Fruit fly (Drosophila melanogaster) whole organism, prepupa: Measurements from ENCODE around the gene sac.

ENCODE experiments used
- Blimp-1 ChIP-seq: fragments of 200-800 bp; sonication (Bioruptor generic); optimal IDR thresholded peaks from 3 replicates; lab custom pipeline; 2017; ENCODE audit warnings: missing biosample characterization, missing genetic modification characterization, mild to moderate bottlenecking, moderate library complexity, missing genetic modification reagents
- CG11294 ChIP-seq: fragments of 200-800 bp; sonication (Bioruptor generic); IDR thresholded peaks from 2 replicates; pipeline ENCODE4 v1.3.6; 2022; ENCODE audit warnings: missing biosample characterization, missing genetic modification characterization
- CG11902 ChIP-seq: fragments of 200-800 bp; sonication (Bioruptor generic); optimal IDR thresholded peaks from 3 replicates; lab custom pipeline; 2016; ENCODE audit warnings: missing biosample characterization, missing genetic modification characterization
- CG15336 ChIP-seq: fragments of 200-800 bp; sonication (Bioruptor generic); IDR thresholded peaks from 2 replicates; pipeline ENCODE4 v1.3.6; 2022; ENCODE audit warnings: missing biosample characterization, missing genetic modification characterization
- CG34406 ChIP-seq: fragments of 200-800 bp; sonication (Bioruptor generic); optimal IDR thresholded peaks from 3 replicates; lab custom pipeline; 2016; ENCODE audit warnings: missing biosample characterization, missing genetic modification characterization
- CG3919 ChIP-seq: fragments of 200-800 bp; sonication (Bioruptor generic); optimal IDR thresholded peaks from 3 replicates; lab custom pipeline; 2016; ENCODE audit warnings: missing biosample characterization, missing genetic modification characterization
- CG6163 ChIP-seq: fragments of 200-800 bp; sonication (Bioruptor generic); IDR thresholded peaks from 3 replicates; pipeline ENCODE4 v1.3.6; 2022; ENCODE audit warnings: missing biosample characterization, missing genetic modification characterization
- CG6808 ChIP-seq: fragments of 200-800 bp; sonication (Bioruptor generic); optimal IDR thresholded peaks from 3 replicates; lab custom pipeline; 2017; ENCODE audit warnings: missing biosample characterization, missing genetic modification characterization, mild to moderate bottlenecking, moderate library complexity, missing genetic modification reagents
- CG6854 ChIP-seq: fragments of 200-800 bp; sonication (Bioruptor generic); optimal IDR thresholded peaks from 2 replicates; lab custom pipeline; 2017; ENCODE audit warnings: missing biosample characterization, mild to moderate bottlenecking, missing genetic modification characterization
- CG8319 ChIP-seq: fragments of 200-800 bp; sonication (Bioruptor generic); optimal IDR thresholded peaks from 3 replicates; lab custom pipeline; 2016; ENCODE audit warnings: missing biosample characterization, missing genetic modification characterization
- Eip75B ChIP-seq: fragments of 200-800 bp; sonication (Bioruptor generic); optimal IDR thresholded peaks from 3 replicates; lab custom pipeline; 2016; ENCODE audit warnings: missing biosample characterization, missing genetic modification characterization
- Eip78C ChIP-seq: fragments of 200-800 bp; sonication (Bioruptor generic); peaks from one replicate; lab custom pipeline; 2016; ENCODE audit warnings: missing biosample characterization, missing genetic modification characterization
- Ets21C ChIP-seq: fragments of 200-800 bp; sonication (Bioruptor generic); optimal IDR thresholded peaks from 3 replicates; lab custom pipeline; 2016; ENCODE audit warnings: missing biosample characterization, missing genetic modification characterization
- Hr38 ChIP-seq: sonication (Bioruptor generic); optimal IDR thresholded peaks from 2 replicates; lab custom pipeline; 2016; ENCODE audit warnings: missing biosample characterization, missing genetic modification characterization
- Hr39 ChIP-seq: fragments of 200-800 bp; sonication (Bioruptor generic); optimal IDR thresholded peaks from 2 replicates; lab custom pipeline; 2016; ENCODE audit warnings: missing biosample characterization, missing genetic modification characterization
- Hr4 ChIP-seq: fragments of 200-800 bp; sonication (Bioruptor generic); optimal IDR thresholded peaks from 3 replicates; lab custom pipeline; 2016; ENCODE audit warnings: missing biosample characterization, missing genetic modification characterization
- Lpt ChIP-seq: fragments of 200-800 bp; sonication (Bioruptor generic); optimal IDR thresholded peaks from 3 replicates; lab custom pipeline; 2016; ENCODE audit warnings: missing biosample characterization, missing genetic modification characterization
- Met ChIP-seq: fragments of 200-800 bp; sonication (Bioruptor generic); optimal IDR thresholded peaks from 3 replicates; lab custom pipeline; 2016; ENCODE audit warnings: missing biosample characterization, missing genetic modification characterization
- OdsH ChIP-seq: fragments of 200-800 bp; sonication (Bioruptor generic); optimal IDR thresholded peaks from 3 replicates; lab custom pipeline; 2016; ENCODE audit warnings: missing biosample characterization, missing genetic modification characterization
- Smox ChIP-seq: fragments of 200-800 bp; sonication (Bioruptor generic); optimal IDR thresholded peaks from 3 replicates; lab custom pipeline; 2016; ENCODE audit warnings: missing biosample characterization, missing genetic modification characterization
- achi ChIP-seq: fragments of 200-800 bp; sonication (Bioruptor generic); optimal IDR thresholded peaks from 3 replicates; lab custom pipeline; 2016; ENCODE audit warnings: missing biosample characterization, missing genetic modification characterization
- dac ChIP-seq: fragments of 200-800 bp; sonication (Bioruptor generic); optimal IDR thresholded peaks from 2 replicates; lab custom pipeline; 2017; ENCODE audit warnings: missing biosample characterization, mild to moderate bottlenecking, missing genetic modification characterization
- dsx ChIP-seq: fragments of 200-800 bp; optimal IDR thresholded peaks from 3 replicates; lab custom pipeline; 2019; ENCODE audit warnings: missing biosample characterization, mild to moderate bottlenecking, missing genetic modification characterization, moderate library complexity; ENCODE audit not compliant: poor library complexity, severe bottlenecking
- esn ChIP-seq: fragments of 200-800 bp; sonication (Bioruptor generic); optimal IDR thresholded peaks from 2 replicates; lab custom pipeline; 2016; ENCODE audit warnings: missing biosample characterization, mild to moderate bottlenecking, missing genetic modification characterization, moderate library complexity
- fd59A ChIP-seq: fragments of 200-800 bp; sonication (Bioruptor generic); optimal IDR thresholded peaks from 2 replicates; lab custom pipeline; 2017; ENCODE audit warnings: missing biosample characterization, mild to moderate bottlenecking, missing genetic modification characterization, missing genetic modification reagents
- fkh ChIP-seq: fragments of 200-800 bp; sonication (Bioruptor generic); optimal IDR thresholded peaks from 3 replicates; lab custom pipeline; 2017; ENCODE audit warnings: missing biosample characterization, mild to moderate bottlenecking, missing genetic modification characterization, moderate library complexity
- net ChIP-seq: fragments of 200-800 bp; sonication (Bioruptor generic); optimal IDR thresholded peaks from 3 replicates; lab custom pipeline; 2016; ENCODE audit warnings: missing biosample characterization, missing genetic modification characterization
- salr ChIP-seq, 2 experiments: fragments of 200-800 bp; sonication (Bioruptor generic); optimal IDR thresholded peaks; 3 replicates each; lab custom pipeline; 2016 to 2018; ENCODE audit warnings: missing biosample characterization in 2 of 2, missing genetic modification characterization in 2 of 2, mild to moderate bottlenecking in 1 of 2
- spab ChIP-seq: fragments of 200-800 bp; sonication (Bioruptor generic); optimal IDR thresholded peaks from 2 replicates; lab custom pipeline; 2017; ENCODE audit warnings: missing biosample characterization, mild to moderate bottlenecking, missing genetic modification characterization, missing genetic modification reagents
- ss ChIP-seq, 2 experiments: fragments of 200-800 bp; sonication (Bioruptor generic); optimal IDR thresholded peaks; 2 replicates in 1 of 2; 3 replicates in 1 of 2; lab custom pipeline; 2017 to 2018; ENCODE audit warnings: mild to moderate bottlenecking in 2 of 2, missing biosample characterization in 2 of 2, missing genetic modification characterization in 2 of 2, moderate library complexity in 1 of 2
- svp ChIP-seq: fragments of 200-800 bp; sonication (Bioruptor generic); peaks from one replicate; lab custom pipeline; 2016; ENCODE audit warnings: missing biosample characterization, missing genetic modification characterization
- vri ChIP-seq: fragments of 200-800 bp; sonication (Bioruptor generic); optimal IDR thresholded peaks from 3 replicates; lab custom pipeline; 2016; ENCODE audit warnings: missing biosample characterization, mild to moderate bottlenecking, missing genetic modification characterization

Gene sac

dm6 chr3R:4437113-4437512 lies 43.5 kb upstream of the sac start, which contains the start of the genes Lipt2 and CG14650 (continued):
- no peak for TF ChIP-seq CG11294
- TF ChIP-seq Lpt = no peak
- no peak for TF ChIP-seq Hr38 (GFP tag; lab: Kevin White, UChicago)
- TF ChIP-seq ss (GFP tag; optimal IDR thresholded peaks at IDR 0.05; lab: Kevin White, UChicago) = no peak
- peak; percentile 73 for TF ChIP-seq CG3919 (GFP tag; lab: Kevin White, UChicago)
- TF ChIP-seq Ets21C (GFP tag; lab: Kevin White, UChicago) = no peak
- TF ChIP-seq spab (GFP tag; lab: Kevin White, UChicago) = no peak
- TF ChIP-seq CG11902 = peak; percentile 51
- TF ChIP-seq CG6808 (GFP tag; lab: Kevin White, UChicago) = no peak
- TF ChIP-seq Eip75B (GFP tag; lab: Kevin White, UChicago) = no peak
- peak; percentile 52; the same call in 2 of the 3 replicates for TF ChIP-seq CG6163 (GFP tag; lab: Robert Waterston, UW)
- no peak for TF ChIP-seq Smox
- TF ChIP-seq CG15336 = no peak
- no peak for TF ChIP-seq Hr39 (GFP tag; lab: Kevin White, UChicago)
- TF ChIP-seq dac (GFP tag; lab: Kevin White, UChicago) = no peak
- TF ChIP-seq CG6854 (GFP tag; lab: Kevin White, UChicago) = no peak
- peak; percentile 79 for TF ChIP-seq esn (GFP tag; lab: Kevin White, UChicago)

- TF ChIP-seq achi (no peak), Hr4 (GFP tag; lab: Kevin White, UChicago) (no peak), fd59A (GFP tag; lab: Kevin White, UChicago) (no peak)
Measured at dm6 chr3R:4437817-4438216, 42.8 kb upstream of the sac start.

dm6 chr3R:4445083-4445482 lies 35.5 kb upstream of the sac start:
- TF ChIP-seq net (GFP tag; lab: Kevin White, UChicago) (no peak), CG6808 (GFP tag; lab: Kevin White, UChicago) (no peak), salr (GFP tag; optimal IDR thresholded peaks at IDR 0.05; lab: Kevin White, UChicago) (no peak), CG8319 (GFP tag; lab: Kevin White, UChicago) (no peak), Smox (no peak)
- TF ChIP-seq, all 60 proteins: peak for 0

- TF ChIP-seq Eip78C (GFP tag; lab: Kevin White, UChicago) (peak; percentile 53), Hr38 (GFP tag; lab: Kevin White, UChicago) (no peak), fkh (GFP tag; lab: Kevin White, UChicago) (peak; percentile 17)
Measured at dm6 chr3R:4446455-4447224, 34.0 kb upstream of the sac start.

- peak in 1 of 2 experiments; percentile 17 for TF ChIP-seq ss (GFP tag; optimal IDR thresholded peaks at IDR 0.05; lab: Kevin White, UChicago)
- TF ChIP-seq CG8319 (GFP tag; lab: Kevin White, UChicago) = no peak
- no peak for TF ChIP-seq Hr38 (GFP tag; lab: Kevin White, UChicago)
- no peak for TF ChIP-seq OdsH
- no peak for TF ChIP-seq achi
- TF ChIP-seq Blimp-1 (GFP tag; lab: Kevin White, UChicago) = no peak
- no peak for TF ChIP-seq CG11902
- peak; percentile 0 for TF ChIP-seq svp (GFP tag; lab: Kevin White, UChicago)
- no peak for TF ChIP-seq vri (GFP tag; lab: Kevin White, UChicago)
- no peak for TF ChIP-seq salr (GFP tag; optimal IDR thresholded peaks at IDR 0.05; lab: Kevin White, UChicago)
- TF ChIP-seq dac (GFP tag; lab: Kevin White, UChicago) = no peak
- TF ChIP-seq dsx = no peak
- no peak for TF ChIP-seq Met
- no peak for TF ChIP-seq Smox
- TF ChIP-seq CG34406 (GFP tag; lab: Kevin White, UChicago) = no peak
- no peak for TF ChIP-seq CG6854 (GFP tag; lab: Kevin White, UChicago)
- TF ChIP-seq spab (GFP tag; lab: Kevin White, UChicago) = no peak
Measured at dm6 chr3R:4449256-4449655, 31.4 kb upstream of the sac start.
